Worm (Caenorhabditis elegans): ENCODE measurements around the gene col-177.

DNA sequence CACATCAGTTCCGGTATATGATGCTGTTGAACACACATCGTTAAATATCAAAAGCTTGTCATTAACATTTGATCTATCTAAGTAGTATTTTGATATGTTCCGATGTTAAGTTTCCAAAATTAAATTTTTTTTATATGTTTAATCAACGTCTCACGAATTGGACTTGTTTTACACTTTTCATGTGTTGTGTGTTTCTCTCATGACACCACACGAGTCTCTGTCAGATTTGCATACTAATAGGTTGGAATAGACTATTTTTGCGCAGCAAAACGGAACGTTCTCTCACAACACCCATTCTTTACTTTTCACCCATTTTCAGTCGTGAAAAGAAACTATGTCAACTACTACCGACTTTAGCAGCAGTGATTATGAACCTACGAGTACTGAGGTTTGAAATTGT, 31.0 kb downstream of the col-177 start, which contains the start of gene K09C8.8:
- TF ChIP-seq unc-55 (GFP tag; optimal IDR thresholded peaks at IDR 0.05) (no peak), lsy-2 (tag; optimal IDR thresholded peaks at IDR 0.05) (no peak), R02D3.7 (tag; optimal IDR thresholded peaks at IDR 0.05) (no peak), unc-62 (GFP tag; optimal IDR thresholded peaks at IDR 0.05) (no peak), nhr-25 (tag; optimal IDR thresholded peaks at IDR 0.05) (no peak), aly-2 (tag; optimal IDR thresholded peaks at IDR 0.05) (no peak), nhr-10 (tag; optimal IDR thresholded peaks at IDR 0.05) (no peak), nhr-11 (tag; optimal IDR thresholded peaks at IDR 0.05) (no peak), ztf-4 (tag; optimal IDR thresholded peaks at IDR 0.05) (no peak)
